Worm (Caenorhabditis elegans): ENCODE measurements around the gene sto-6.

The sto-6 gene

ce11 chrX:11605214-11605765 is 26.9 kb upstream of the sto-6 start, which contains the start of gene ftt-2:
Gene ftt-2, minus strand, starts transcription at chrX:11605419.
- TF ChIP-seq sptf-1 (tag; optimal IDR thresholded peaks at IDR 0.05) (no peak), sem-2 (GFP tag; optimal IDR thresholded peaks at IDR 0.05) (no peak), nhr-12 (tag; optimal IDR thresholded peaks at IDR 0.05) (no peak), hlh-1 (tag; optimal IDR thresholded peaks at IDR 0.05) (no peak), lin-13 (tag; optimal IDR thresholded peaks at IDR 0.05) (no peak), M03D4.4 (tag; optimal IDR thresholded peaks at IDR 0.05) (no peak), ztf-11 (tag; optimal IDR thresholded peaks at IDR 0.05) (no peak), elt-3 (tag; optimal IDR thresholded peaks at IDR 0.05) (no peak), nhr-76 (tag; optimal IDR thresholded peaks at IDR 0.05) (no peak), mls-2 (tag; optimal IDR thresholded peaks at IDR 0.05) (no peak), tbx-8 (GFP tag; optimal IDR thresholded peaks at IDR 0.05) (no peak), mab-5 (tag; optimal IDR thresholded peaks at IDR 0.05) (no peak), ces-1 (GFP tag; optimal IDR thresholded peaks at IDR 0.05) (no peak), ham-2 (GFP tag; optimal IDR thresholded peaks at IDR 0.05) (no peak), snpc-4 (tag; optimal IDR thresholded peaks at IDR 0.05) (no peak), ceh-83 (GFP tag; optimal IDR thresholded peaks at IDR 0.05) (no peak), nhr-2 (tag; optimal IDR thresholded peaks at IDR 0.05) (no peak), zip-8 (tag; optimal IDR thresholded peaks at IDR 0.05) (no peak), unc-62 (GFP tag; optimal IDR thresholded peaks at IDR 0.05) (no peak), lin-32 (GFP tag; optimal IDR thresholded peaks at IDR 0.05) (no peak)

ce11 chrX:11605766-11606490 is 26.3 kb upstream of the sto-6 start:
- TF ChIP-seq sem-2 (GFP tag; optimal IDR thresholded peaks at IDR 0.05) (peak; percentile 83), tbx-8 (GFP tag; optimal IDR thresholded peaks at IDR 0.05) (peak; percentile 99), mep-1 (tag; optimal IDR thresholded peaks at IDR 0.05) (peak; percentile 97), ceh-39 (tag; optimal IDR thresholded peaks at IDR 0.05) (peak; percentile 87), ztf-11 (tag; optimal IDR thresholded peaks at IDR 0.05) (peak; percentile 94), M03D4.4 (tag; optimal IDR thresholded peaks at IDR 0.05) (peak; percentile 98), lsy-2 (tag; optimal IDR thresholded peaks at IDR 0.05) (peak; percentile 86), unc-39 (tag; optimal IDR thresholded peaks at IDR 0.05) (peak; percentile 95), snpc-4 (tag; optimal IDR thresholded peaks at IDR 0.05) (no peak), unc-62 (GFP tag; optimal IDR thresholded peaks at IDR 0.05) (peak; percentile 96), sptf-1 (tag; optimal IDR thresholded peaks at IDR 0.05) (peak; percentile 99), hlh-1 (tag; optimal IDR thresholded peaks at IDR 0.05) (peak; percentile 72), unc-120 (tag; optimal IDR thresholded peaks at IDR 0.05; ENCODE audit: poor library complexity, severe bottlenecking) (peak; percentile 100), mab-5 (tag; optimal IDR thresholded peaks at IDR 0.05) (no peak), drap-1 (GFP tag; optimal IDR thresholded peaks at IDR 0.05) (peak; percentile 95), nhr-237 (tag; optimal IDR thresholded peaks at IDR 0.05) (peak; percentile 98), elt-1 (tag; optimal IDR thresholded peaks at IDR 0.05; ENCODE audit: borderline replicate concordance, insufficient read depth) (peak; percentile 11), nhr-28 (tag; optimal IDR thresholded peaks at IDR 0.05) (peak; percentile 76), blmp-1 (tag; optimal IDR thresholded peaks at IDR 0.05) (peak; percentile 89), ceh-83 (GFP tag; optimal IDR thresholded peaks at IDR 0.05) (peak; percentile 97), mls-2 (tag; optimal IDR thresholded peaks at IDR 0.05) (peak; percentile 99), lin-13 (tag; optimal IDR thresholded peaks at IDR 0.05) (peak; percentile 97), ham-2 (GFP tag; optimal IDR thresholded peaks at IDR 0.05) (peak; percentile 97), nhr-2 (tag; optimal IDR thresholded peaks at IDR 0.05) (peak; percentile 59), flh-1 (GFP tag; optimal IDR thresholded peaks at IDR 0.05) (peak; percentile 95), ceh-43 (GFP tag; optimal IDR thresholded peaks at IDR 0.05) (peak; percentile 97), pha-4 (tag; optimal IDR thresholded peaks at IDR 0.05) (peak; percentile 80), bed-3 (GFP tag; optimal IDR thresholded peaks at IDR 0.05) (peak; percentile 96), elt-3 (tag; optimal IDR thresholded peaks at IDR 0.05) (peak; percentile 84), lin-32 (GFP tag; optimal IDR thresholded peaks at IDR 0.05) (peak; percentile 83), nhr-12 (tag; optimal IDR thresholded peaks at IDR 0.05) (peak; percentile 81), zip-8 (tag; optimal IDR thresholded peaks at IDR 0.05) (no peak), nhr-76 (tag; optimal IDR thresholded peaks at IDR 0.05) (no peak), ces-1 (GFP tag; optimal IDR thresholded peaks at IDR 0.05) (peak; percentile 82), cnd-1 (tag; optimal IDR thresholded peaks at IDR 0.05) (peak; percentile 97)
